1 fruit fly cellular context compared by ENCODE assay signal in the genomic region with DNA sequence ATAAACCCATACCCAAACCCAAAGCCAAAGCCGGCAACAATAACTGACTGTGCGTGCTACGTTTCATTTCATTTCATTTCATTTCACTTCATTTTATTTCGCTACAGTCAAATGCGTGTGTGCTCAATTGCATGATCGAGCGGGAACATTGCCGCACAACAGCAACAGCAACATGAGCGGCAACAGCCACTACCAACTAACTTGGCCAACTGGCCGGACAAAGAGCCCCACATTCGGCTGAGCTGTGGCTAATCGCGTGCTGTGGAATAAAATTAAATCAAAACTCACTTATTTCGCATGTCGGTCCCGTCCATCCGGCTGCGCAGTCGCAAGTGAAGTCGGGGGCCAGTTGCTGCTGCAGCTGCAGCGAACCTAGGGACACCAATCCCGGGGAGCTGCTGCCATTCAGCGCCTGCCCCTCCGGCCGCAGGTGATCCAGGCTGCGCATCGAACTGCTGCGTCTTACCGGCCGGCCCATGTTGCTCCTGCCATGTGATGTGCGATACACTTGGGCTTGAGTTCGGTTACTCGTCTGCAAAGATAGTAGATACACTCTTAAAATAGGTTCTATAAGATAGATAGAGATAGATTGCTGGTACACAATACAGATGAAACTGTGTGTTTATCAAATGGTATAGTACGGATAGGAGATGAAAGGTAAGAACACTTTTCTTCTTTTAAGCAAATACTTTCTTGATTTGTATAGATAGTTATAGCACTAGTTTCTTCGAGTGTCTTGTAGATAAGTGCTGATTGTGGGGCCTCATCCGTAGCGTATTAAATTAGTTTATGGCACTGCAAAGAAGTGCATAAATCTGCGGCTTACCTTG.
TF ChIP-seq lines count a peak whose summit lies in the region.

No protein-coding gene starts in this region.

TF ChIP-seq in whole organism, prepupa, 60 proteins besides CTCF, POLR2A, EP300 and RAD21 (continued from another document):
- TF ChIP-seq topi (GFP tag; optimal IDR thresholded peaks at IDR 0.05; lab: Kevin White, UChicago) (no peak), CG6808 (GFP tag; optimal IDR thresholded peaks at IDR 0.05; lab: Kevin White, UChicago) (peak; percentile 73), CG4318 (GFP tag; optimal IDR thresholded peaks at IDR 0.05; lab: Kevin White, UChicago) (no peak), CG15336 (GFP tag; IDR thresholded peaks at IDR 0.05; lab: Robert Waterston, UW) (no peak), CG3032 (tag; optimal IDR thresholded peaks at IDR 0.05; lab: Kevin White, UChicago) (peak; percentile 62), CG8119 (GFP tag; IDR thresholded peaks at IDR 0.05; lab: Robert Waterston, UW) (peak; percentile 60; the same call in 2 of the 3 replicates), CG16779 (tag; optimal IDR thresholded peaks at IDR 0.05; lab: Kevin White, UChicago) (no peak), Ets21C (GFP tag; optimal IDR thresholded peaks at IDR 0.05; lab: Kevin White, UChicago) (no peak), CG10631 (GFP tag; optimal IDR thresholded peaks at IDR 0.05; lab: Kevin White, UChicago) (peak; percentile 66), CG34406 (GFP tag; optimal IDR thresholded peaks at IDR 0.05; lab: Kevin White, UChicago) (no peak), CG6792 (GFP tag; optimal IDR thresholded peaks at IDR 0.05; lab: Kevin White, UChicago) (no peak), fd59A (GFP tag; optimal IDR thresholded peaks at IDR 0.05; lab: Kevin White, UChicago) (peak; percentile 51), Met (GFP tag; optimal IDR thresholded peaks at IDR 0.05; lab: Kevin White, UChicago) (no peak), spab (GFP tag; optimal IDR thresholded peaks at IDR 0.05; lab: Kevin White, UChicago) (peak; percentile 60), CG11902 (GFP tag; optimal IDR thresholded peaks at IDR 0.05; lab: Kevin White, UChicago) (no peak), CG8319 (GFP tag; optimal IDR thresholded peaks at IDR 0.05; lab: Kevin White, UChicago) (no peak), fkh (GFP tag; optimal IDR thresholded peaks at IDR 0.05; lab: Kevin White, UChicago) (no peak), CG6276 (GFP tag; optimal IDR thresholded peaks at IDR 0.05; lab: Kevin White, UChicago) (no peak), pdm3 (GFP tag; optimal IDR thresholded peaks at IDR 0.05; lab: Kevin White, UChicago) (peak; percentile 26), cyc (GFP tag; optimal IDR thresholded peaks at IDR 0.05; lab: Kevin White, UChicago) (no peak), Sox15 (GFP tag; optimal IDR thresholded peaks at IDR 0.05; lab: Kevin White, UChicago) (no peak), vri (GFP tag; optimal IDR thresholded peaks at IDR 0.05; lab: Kevin White, UChicago) (no peak), CG9139 (GFP tag; optimal IDR thresholded peaks at IDR 0.05; lab: Kevin White, UChicago) (peak; percentile 19), CG31627 (GFP tag; optimal IDR thresholded peaks at IDR 0.05; lab: Kevin White, UChicago) (no peak)
